Worm (Caenorhabditis elegans) whole organism, L4/young adult: ENCODE results near the gene emb-8.
A peak's percentile ranks its signal among the peaks of the same experiment; 100 is the strongest.

ENCODE experiments used
- W03F9.2 ChIP-seq: fragments of 150-350 bp; optimal IDR thresholded peaks from 2 replicates; lab custom pipeline; 2014; ENCODE audit warnings: missing biosample characterization, missing genetic modification characterization
- dao-5 ChIP-seq: sonication (generic microtip); optimal IDR thresholded peaks from 2 replicates; lab custom pipeline; 2016; ENCODE audit warnings: missing genotype, missing genetic modification characterization, moderate library complexity, missing compliant biosample characterization
- him-1 ChIP-seq: sonication (generic microtip); optimal IDR thresholded peaks from 2 replicates; lab custom pipeline; 2016; ENCODE audit warnings: missing genotype, missing genetic modification reagents, missing genetic modification characterization, missing compliant biosample characterization

emb-8 gene

ce11 chrIII:5200349-5200748, 872 bp upstream of the emb-8 start:
- no peak for TF ChIP-seq him-1
- no peak for TF ChIP-seq W03F9.2 (tag; lab: Kevin White, UChicago)
- TF ChIP-seq dao-5 (tag; lab: Kevin White, UChicago): no peak

- TF ChIP-seq dao-5 (tag; lab: Kevin White, UChicago) (no peak), him-1 (no peak), W03F9.2 (tag; lab: Kevin White, UChicago) (no peak)
Observed at ce11 chrIII:5196298-5197045, 3.0 kb downstream of the emb-8 start.

ce11 chrIII:5195690-5196089, 3.8 kb downstream of the emb-8 start, which contains the start of gene moc-6:
Gene moc-6 (plus strand): TSS chrIII:5195990.
- TF ChIP-seq dao-5 (tag; lab: Kevin White, UChicago): no peak
- no peak for TF ChIP-seq him-1
- TF ChIP-seq W03F9.2 (tag; lab: Kevin White, UChicago): no peak

- no peak for TF ChIP-seq him-1
- TF ChIP-seq dao-5 (tag; lab: Kevin White, UChicago): no peak
- TF ChIP-seq W03F9.2 (tag; lab: Kevin White, UChicago): no peak
Observed at ce11 chrIII:5193266-5193665, 6.2 kb downstream of the emb-8 start.

ce11 chrIII:5190671-5191174, 8.8 kb downstream of the emb-8 start, which contains the start of gene hira-1:
Gene hira-1 (plus strand): TSS chrIII:5191124.
- TF ChIP-seq W03F9.2 (tag; lab: Kevin White, UChicago): peak; percentile 45
- no peak for TF ChIP-seq dao-5 (tag; lab: Kevin White, UChicago)

ce11 chrIII:5190179-5190578, 9.3 kb downstream of the emb-8 start:
- TF ChIP-seq dao-5 (tag; lab: Kevin White, UChicago) (no peak), him-1 (no peak)

- TF ChIP-seq dao-5 (tag; lab: Kevin White, UChicago): no peak
- TF ChIP-seq him-1: no peak
- TF ChIP-seq W03F9.2 (tag; lab: Kevin White, UChicago): no peak
Observed at ce11 chrIII:5188426-5188825, 11.1 kb downstream of the emb-8 start, which contains the start of gene K10D2.8. Gene K10D2.8 (plus strand): TSS chrIII:5188726.

- TF ChIP-seq dao-5 (tag; lab: Kevin White, UChicago) (no peak), W03F9.2 (tag; lab: Kevin White, UChicago) (no peak), him-1 (no peak)
Observed at ce11 chrIII:5185620-5186019, 13.9 kb downstream of the emb-8 start, which contains the start of gene pup-2. Gene pup-2 (plus strand): TSS chrIII:5185920.

- no peak for TF ChIP-seq him-1
- TF ChIP-seq dao-5 (tag; lab: Kevin White, UChicago): no peak
- no peak for TF ChIP-seq W03F9.2 (tag; lab: Kevin White, UChicago)
Observed at ce11 chrIII:5183372-5183771, 16.1 kb downstream of the emb-8 start.

ce11 chrIII:5181641-5182040, 17.8 kb downstream of the emb-8 start:
- no peak for TF ChIP-seq dao-5 (tag; lab: Kevin White, UChicago)
- TF ChIP-seq W03F9.2 (tag; lab: Kevin White, UChicago): no peak
- TF ChIP-seq him-1: no peak

ce11 chrIII:5181217-5181616, 18.3 kb downstream of the emb-8 start:
- TF ChIP-seq him-1: no peak
- TF ChIP-seq W03F9.2 (tag; lab: Kevin White, UChicago): no peak
- TF ChIP-seq dao-5 (tag; lab: Kevin White, UChicago): no peak

- TF ChIP-seq dao-5 (tag; lab: Kevin White, UChicago) (no peak), W03F9.2 (tag; lab: Kevin White, UChicago) (no peak), him-1 (no peak)
Observed at ce11 chrIII:5180588-5180987, 18.9 kb downstream of the emb-8 start.

- TF ChIP-seq him-1: no peak
- no peak for TF ChIP-seq W03F9.2 (tag; lab: Kevin White, UChicago)
Observed at ce11 chrIII:5179166-5179565, 20.3 kb downstream of the emb-8 start.

ce11 chrIII:5173622-5174021, 25.9 kb downstream of the emb-8 start, which contains the start of gene cid-1:
Gene cid-1 (plus strand): TSS chrIII:5173922.
- TF ChIP-seq W03F9.2 (tag; lab: Kevin White, UChicago): no peak
- no peak for TF ChIP-seq dao-5 (tag; lab: Kevin White, UChicago)
- TF ChIP-seq him-1: no peak

ce11 chrIII:5173139-5173538, 26.3 kb downstream of the emb-8 start, which contains the start of gene emb-1:
Gene emb-1 (plus strand): TSS chrIII:5173439.
- no peak for TF ChIP-seq W03F9.2 (tag; lab: Kevin White, UChicago)
- no peak for TF ChIP-seq him-1
- TF ChIP-seq dao-5 (tag; lab: Kevin White, UChicago): no peak
